Fruit fly (Drosophila melanogaster) whole organism, embryonic: ENCODE results near the gene ZIPIC.
A peak's percentile ranks its signal among the peaks of the same experiment; 100 is the strongest.

Experiments
- Blimp-1 ChIP-seq: fragments of 200-800 bp; sonication (Bioruptor generic); optimal IDR thresholded peaks from 3 replicates; lab custom pipeline; 2018; ENCODE audit warnings: missing biosample characterization, missing genetic modification characterization, mild to moderate bottlenecking, moderate library complexity, missing genetic modification reagents
- CG10274 ChIP-seq: fragments of 200-800 bp; sonication (Bioruptor generic); optimal IDR thresholded peaks from 3 replicates; lab custom pipeline; 2017; ENCODE audit warnings: missing biosample characterization, mild to moderate bottlenecking, missing genetic modification characterization
- CG10543 ChIP-seq: fragments of 200-800 bp; sonication (Bioruptor generic); optimal IDR thresholded peaks from 3 replicates; lab custom pipeline; 2017; ENCODE audit warnings: missing biosample characterization, mild to moderate bottlenecking, missing genetic modification characterization, moderate library complexity
- CG11456 ChIP-seq: fragments of 200-800 bp; sonication (Bioruptor generic); IDR thresholded peaks from 3 replicates; pipeline ENCODE4 v1.3.6; 2022; ENCODE audit warnings: missing biosample characterization, missing genetic modification characterization
- CG11723 ChIP-seq: fragments of 200-800 bp; sonication (Bioruptor generic); optimal IDR thresholded peaks from 2 replicates; lab custom pipeline; 2017; ENCODE audit warnings: missing biosample characterization, mild to moderate bottlenecking, missing genetic modification characterization
- CG12071 ChIP-seq: fragments of 200-800 bp; sonication (Bioruptor generic); optimal IDR thresholded peaks from 3 replicates; lab custom pipeline; 2018; ENCODE audit warnings: missing biosample characterization, mild to moderate bottlenecking, missing genetic modification characterization
- CG12219 ChIP-seq: fragments of 200-800 bp; sonication (Bioruptor generic); optimal IDR thresholded peaks from 3 replicates; lab custom pipeline; 2018; ENCODE audit warnings: missing biosample characterization, mild to moderate bottlenecking, missing genetic modification characterization
- CG12659 ChIP-seq: fragments of 200-800 bp; sonication (Bioruptor generic); optimal IDR thresholded peaks from 3 replicates; lab custom pipeline; 2017; ENCODE audit warnings: mild to moderate bottlenecking, missing biosample characterization, missing genetic modification reagents, missing genetic modification characterization
- CG12942 ChIP-seq: fragments of 200-800 bp; sonication (Bioruptor generic); optimal IDR thresholded peaks from 3 replicates; lab custom pipeline; 2016; ENCODE audit warnings: missing biosample characterization, missing genetic modification characterization
- CG13287 ChIP-seq: fragments of 200-800 bp; sonication (Bioruptor generic); IDR thresholded peaks from 2 replicates; pipeline ENCODE4 v1.3.6; 2022; ENCODE audit warnings: missing biosample characterization, missing genetic modification characterization; ENCODE audit not compliant: partially characterized antibody
- CG17361 ChIP-seq: fragments of 200-800 bp; sonication (Bioruptor generic); IDR thresholded peaks from 3 replicates; pipeline ENCODE4 v1.3.6; 2022; ENCODE audit warnings: missing biosample characterization, missing genetic modification characterization
- CG17568 ChIP-seq: fragments of 200-800 bp; sonication (Bioruptor generic); optimal IDR thresholded peaks from 2 replicates; lab custom pipeline; 2018; ENCODE audit warnings: missing biosample characterization, mild to moderate bottlenecking, missing genetic modification characterization, moderate library complexity
- CG1792 ChIP-seq: fragments of 200-800 bp; sonication (Bioruptor generic); optimal IDR thresholded peaks from 2 replicates; lab custom pipeline; 2016; ENCODE audit warnings: missing biosample characterization, missing genetic modification characterization
- CG18011 ChIP-seq: fragments of 200-800 bp; sonication (Bioruptor generic); optimal IDR thresholded peaks from 2 replicates; lab custom pipeline; 2017; ENCODE audit warnings: missing biosample characterization, missing genetic modification characterization, mild to moderate bottlenecking, moderate library complexity, missing genotype
- CG18619 ChIP-seq: fragments of 200-800 bp; sonication (Bioruptor generic); optimal IDR thresholded peaks from 3 replicates; lab custom pipeline; 2017; ENCODE audit warnings: missing biosample characterization, mild to moderate bottlenecking, missing genetic modification characterization
- CG34224 ChIP-seq: fragments of 200-800 bp; sonication (Bioruptor generic); IDR thresholded peaks from 3 replicates; pipeline ENCODE4 v1.3.6; 2022; ENCODE audit warnings: missing biosample characterization, missing genetic modification characterization; ENCODE audit not compliant: partially characterized antibody
- CG3838 ChIP-seq: fragments of 200-800 bp; sonication (Bioruptor generic); optimal IDR thresholded peaks from 3 replicates; lab custom pipeline; 2016; ENCODE audit warnings: missing biosample characterization, missing genetic modification characterization
- CG5953 ChIP-seq: fragments of 200-800 bp; sonication (Bioruptor generic); IDR thresholded peaks from 2 replicates; pipeline ENCODE4 v1.3.6; 2022; ENCODE audit warnings: missing biosample characterization, missing genetic modification characterization
- CG6254 ChIP-seq: fragments of 200-800 bp; sonication (Bioruptor generic); optimal IDR thresholded peaks from 3 replicates; lab custom pipeline; 2017; ENCODE audit warnings: mild to moderate bottlenecking, missing biosample characterization, missing genetic modification reagents, missing genetic modification characterization
- CG7556 ChIP-seq: fragments of 200-800 bp; sonication (Bioruptor generic); optimal IDR thresholded peaks from 2 replicates; lab custom pipeline; 2017; ENCODE audit warnings: missing biosample characterization, mild to moderate bottlenecking, missing genetic modification characterization
- CG7786 ChIP-seq: fragments of 200-800 bp; sonication (Bioruptor generic); optimal IDR thresholded peaks from 2 replicates; lab custom pipeline; 2016; ENCODE audit warnings: missing biosample characterization, missing genetic modification characterization
- CG9437 ChIP-seq: fragments of 200-800 bp; sonication (Bioruptor generic); optimal IDR thresholded peaks from 2 replicates; lab custom pipeline; 2018; ENCODE audit warnings: missing biosample characterization, mild to moderate bottlenecking, missing genetic modification characterization
- D19B ChIP-seq: fragments of 200-800 bp; sonication (Bioruptor generic); optimal IDR thresholded peaks from 2 replicates; lab custom pipeline; 2017; ENCODE audit warnings: missing biosample characterization, mild to moderate bottlenecking, missing genetic modification characterization
- Dfd ChIP-seq, 2 experiments: fragments of >200 bp; optimal IDR thresholded peaks; 2 replicates each; lab custom pipeline; 2017; ENCODE audit warnings: missing biosample characterization in 2 of 2, missing genetic modification characterization in 2 of 2
- Dip3 ChIP-seq: fragments of 200-800 bp; sonication (Bioruptor generic); optimal IDR thresholded peaks from 3 replicates; lab custom pipeline; 2016; ENCODE audit warnings: missing biosample characterization, missing genetic modification characterization
- E2f2 ChIP-seq: fragments of 200-800 bp; sonication (Bioruptor generic); IDR thresholded peaks from 2 replicates; pipeline ENCODE4 v1.3.6; 2022; ENCODE audit warnings: missing biosample characterization, missing genetic modification characterization
- H15 ChIP-seq: fragments of 200-800 bp; sonication (Bioruptor generic); IDR thresholded peaks from 3 replicates; pipeline ENCODE4 v1.3.6; 2022; ENCODE audit warnings: missing biosample characterization, missing genetic modification characterization
- HHEX ChIP-seq: fragments of 200-800 bp; sonication (Bioruptor generic); optimal IDR thresholded peaks from 3 replicates; lab custom pipeline; 2017; ENCODE audit warnings: missing biosample characterization, mild to moderate bottlenecking, missing genetic modification characterization, missing genetic modification reagents
- Hsf ChIP-seq: fragments of 200-800 bp; sonication (Bioruptor generic); optimal IDR thresholded peaks from 3 replicates; lab custom pipeline; 2016; ENCODE audit warnings: missing biosample characterization, missing genetic modification characterization
- Lhr ChIP-seq: fragments of 200-800 bp; sonication (Bioruptor generic); optimal IDR thresholded peaks from 3 replicates; lab custom pipeline; 2017; ENCODE audit warnings: mild to moderate bottlenecking, missing biosample characterization, missing genetic modification reagents, missing genetic modification characterization
- Med ChIP-seq: fragments of 200-800 bp; sonication (Bioruptor generic); peaks from one replicate; lab custom pipeline; 2016; ENCODE audit warnings: missing biosample characterization, missing genetic modification characterization, mild to moderate bottlenecking, inconsistent platforms, moderate library complexity
- Mes4 ChIP-seq: fragments of 200-800 bp; sonication (Bioruptor generic); optimal IDR thresholded peaks from 2 replicates; lab custom pipeline; 2016; ENCODE audit warnings: missing biosample characterization, missing genetic modification characterization
- Oaz ChIP-seq: fragments of 200-800 bp; sonication (Bioruptor generic); IDR thresholded peaks from 2 replicates; pipeline ENCODE4 v1.3.6; 2022; ENCODE audit warnings: missing biosample characterization, missing genetic modification characterization
- Usf ChIP-seq: fragments of 200-800 bp; sonication (Bioruptor generic); optimal IDR thresholded peaks from 2 replicates; lab custom pipeline; 2017; ENCODE audit warnings: missing genotype, missing biosample characterization, missing genetic modification characterization
- amos ChIP-seq: fragments of 200-800 bp; sonication (Bioruptor generic); IDR thresholded peaks from 2 replicates; pipeline ENCODE4 v1.3.6; 2022; ENCODE audit warnings: missing biosample characterization, missing genetic modification characterization; ENCODE audit not compliant: partially characterized antibody
- disco-r ChIP-seq: fragments of 200-800 bp; sonication (Bioruptor generic); optimal IDR thresholded peaks from 2 replicates; lab custom pipeline; 2016; ENCODE audit warnings: missing biosample characterization, missing genetic modification characterization
- fd96Cb ChIP-seq: fragments of 200-800 bp; sonication (Bioruptor generic); optimal IDR thresholded peaks from 2 replicates; lab custom pipeline; 2018; ENCODE audit warnings: missing biosample characterization, mild to moderate bottlenecking, missing genetic modification characterization, moderate library complexity
- gcm ChIP-seq: fragments of 200-800 bp; sonication (Bioruptor generic); optimal IDR thresholded peaks from 2 replicates; lab custom pipeline; 2019; ENCODE audit warnings: missing biosample characterization, mild to moderate bottlenecking, missing genetic modification characterization, moderate library complexity
- gcm2 ChIP-seq: fragments of 200-800 bp; sonication (Bioruptor generic); optimal IDR thresholded peaks from 2 replicates; lab custom pipeline; 2016; ENCODE audit warnings: missing biosample characterization, missing genetic modification characterization
- gfzf ChIP-seq: fragments of 200-800 bp; sonication (Bioruptor generic); optimal IDR thresholded peaks from 2 replicates; lab custom pipeline; 2016; ENCODE audit warnings: missing biosample characterization, mild to moderate bottlenecking, missing genetic modification characterization, moderate library complexity
- gro ChIP-seq: fragments of 200-800 bp; sonication (Bioruptor generic); optimal IDR thresholded peaks from 2 replicates; lab custom pipeline; 2016; ENCODE audit warnings: missing biosample characterization, missing genetic modification characterization
- her ChIP-seq: fragments of 200-800 bp; sonication (Bioruptor generic); optimal IDR thresholded peaks from 2 replicates; lab custom pipeline; 2016; ENCODE audit warnings: missing biosample characterization, missing genetic modification characterization
- nerfin-1 ChIP-seq: fragments of 200-800 bp; sonication (Bioruptor generic); optimal IDR thresholded peaks from 3 replicates; lab custom pipeline; 2019; ENCODE audit warnings: missing biosample characterization, mild to moderate bottlenecking, missing genetic modification characterization, moderate library complexity
- sim ChIP-seq: fragments of 200-800 bp; sonication (Bioruptor generic); IDR thresholded peaks from 2 replicates; pipeline ENCODE4 v1.3.6; 2022; ENCODE audit warnings: missing biosample characterization, missing genetic modification characterization
- slbo ChIP-seq: fragments of 200-800 bp; sonication (Bioruptor generic); IDR thresholded peaks from 2 replicates; pipeline ENCODE4 v1.3.6; 2022; ENCODE audit warnings: missing biosample characterization, missing genetic modification characterization
- slou ChIP-seq: fragments of 200-800 bp; sonication (Bioruptor generic); optimal IDR thresholded peaks from 3 replicates; lab custom pipeline; 2016; ENCODE audit warnings: missing biosample characterization, missing genetic modification characterization
- tin ChIP-seq: fragments of 200-800 bp; sonication (Bioruptor generic); optimal IDR thresholded peaks from 3 replicates; lab custom pipeline; 2016; ENCODE audit warnings: missing biosample characterization, missing genetic modification characterization
- toy ChIP-seq: fragments of 200-800 bp; sonication (Bioruptor generic); IDR thresholded peaks from 2 replicates; pipeline ENCODE4 v1.3.6; 2022; ENCODE audit warnings: missing biosample characterization, missing genetic modification characterization
- trh ChIP-seq: fragments of 200-800 bp; sonication (Bioruptor generic); optimal IDR thresholded peaks from 2 replicates; lab custom pipeline; 2016; ENCODE audit warnings: missing biosample characterization, missing genetic modification characterization
- zen2 ChIP-seq: fragments of 200-800 bp; sonication (Bioruptor generic); IDR thresholded peaks from 3 replicates; pipeline ENCODE4 v1.3.6; 2022; ENCODE audit warnings: missing biosample characterization, missing genetic modification characterization; ENCODE audit not compliant: partially characterized antibody

Gene ZIPIC

dm6 chr3R:29997607-29998236 lies 38.9 kb downstream of the ZIPIC start, which contains the start of the genes CG15525 and CG11504 (continued):
- peak; percentile 72 for TF ChIP-seq Dip3
- peak; percentile 41 for TF ChIP-seq tin
- TF ChIP-seq Blimp-1 (GFP tag; lab: Kevin White, UChicago): no peak
- peak; percentile 53 for TF ChIP-seq gro (GFP tag; lab: Kevin White, UChicago)
- no peak for TF ChIP-seq her (GFP tag; lab: Kevin White, UChicago)
- no peak for TF ChIP-seq toy
- no peak for TF ChIP-seq Dfd (GFP tag; optimal IDR thresholded peaks at IDR 0.05; lab: Kevin White, UChicago)
- TF ChIP-seq CG3838: peak; percentile 40
- TF ChIP-seq CG5953 (GFP tag; lab: Robert Waterston, UW): peak; percentile 38; the same call in 1 of the 2 replicates
- no peak for TF ChIP-seq CG1792 (GFP tag; lab: Kevin White, UChicago)
- TF ChIP-seq H15 (GFP tag; lab: Robert Waterston, UW): no peak
- no peak for TF ChIP-seq CG12071
- no peak for TF ChIP-seq CG17568 (GFP tag; lab: Kevin White, UChicago)
- peak; percentile 19 for TF ChIP-seq CG9437
- TF ChIP-seq D19B (GFP tag; lab: Kevin White, UChicago): no peak
- TF ChIP-seq CG18619: no peak
- no peak for TF ChIP-seq Usf (GFP tag; lab: Kevin White, UChicago)
- TF ChIP-seq CG17361 (GFP tag; lab: Robert Waterston, UW): no peak; the same call in 1 of the 3 replicates
- peak; percentile 37 for TF ChIP-seq CG7786
- TF ChIP-seq CG12942 (GFP tag; lab: Kevin White, UChicago): peak; percentile 26
- no peak for TF ChIP-seq CG10543
- no peak for TF ChIP-seq disco-r (GFP tag; lab: Kevin White, UChicago)
- TF ChIP-seq slbo (GFP tag; lab: Robert Waterston, UW): peak; percentile 84
- peak; percentile 95 for TF ChIP-seq CG13287 (GFP tag; lab: Robert Waterston, UW)
- no peak for TF ChIP-seq CG10274 (GFP tag; lab: Kevin White, UChicago)
- peak; percentile 50 for TF ChIP-seq E2f2 (GFP tag; lab: Robert Waterston, UW)
- TF ChIP-seq CG6254 (GFP tag; lab: Kevin White, UChicago): no peak
- TF ChIP-seq CG11456 (GFP tag; lab: Robert Waterston, UW): peak; percentile 68; the same call in 2 of the 3 replicates
- TF ChIP-seq gcm2: no peak
- TF ChIP-seq CG11723 (GFP tag; lab: Kevin White, UChicago): no peak
- TF ChIP-seq Hsf (GFP tag; lab: Kevin White, UChicago): peak; percentile 61
- no peak for TF ChIP-seq trh (GFP tag; lab: Kevin White, UChicago)
- peak; percentile 26 for TF ChIP-seq gcm
- peak; percentile 42 for TF ChIP-seq gfzf (GFP tag; lab: Kevin White, UChicago)
- TF ChIP-seq Lhr: no peak
- TF ChIP-seq fd96Cb (tag; lab: Kevin White, UChicago): peak; percentile 33
- TF ChIP-seq HHEX: no peak
- TF ChIP-seq Oaz (GFP tag; lab: Robert Waterston, UW): no peak
- no peak for TF ChIP-seq slou (GFP tag; lab: Kevin White, UChicago)
- TF ChIP-seq amos (GFP tag; lab: Robert Waterston, UW): peak; percentile 79
- TF ChIP-seq CG12219: no peak
- peak; percentile 93 for TF ChIP-seq CG34224 (GFP tag; lab: Robert Waterston, UW)
- peak; percentile 73 for TF ChIP-seq CG12659 (GFP tag; lab: Kevin White, UChicago)
- no peak for TF ChIP-seq CG18011 (GFP tag; lab: Kevin White, UChicago)
- no peak for TF ChIP-seq CG7556 (GFP tag; lab: Kevin White, UChicago)
- TF ChIP-seq nerfin-1 (tag; lab: Kevin White, UChicago): peak; percentile 46
- peak; percentile 28; the same call in 1 of the 3 replicates for TF ChIP-seq zen2
- peak; percentile 84 for TF ChIP-seq Med (GFP tag; lab: Kevin White, UChicago)
- TF ChIP-seq Mes4 (GFP tag; lab: Kevin White, UChicago): no peak
- TF ChIP-seq sim (GFP tag; lab: Robert Waterston, UW): no peak
